Worm (Caenorhabditis elegans) whole organism, young adult: ENCODE results near the gene Y43F4A.1.

ENCODE experiments used
- B0019.2 ChIP-seq: fragments of 200-800 bp; sonication (Bioruptor generic); conservative IDR thresholded peaks from 2 replicates; pipeline ENCODE4 v1.3.6; 2022; ENCODE audit warnings: missing genetic modification reagents, missing genetic modification characterization, missing compliant biosample characterization
- D2030.7 ChIP-seq: fragments of 200-800 bp; sonication (Bioruptor generic); IDR thresholded peaks from 2 replicates; pipeline ENCODE4 v1.3.6; 2022; ENCODE audit warnings: missing genetic modification reagents, missing genetic modification characterization, missing compliant biosample characterization
- F23B12.7 ChIP-seq: sonication (generic microtip); optimal IDR thresholded peaks from 2 replicates; lab custom pipeline; 2017; ENCODE audit warnings: missing genetic modification characterization, mild to moderate bottlenecking, missing compliant biosample characterization, antibody characterized with exemption, moderate library complexity; ENCODE audit not compliant: insufficient read depth
- F57C9.4 ChIP-seq: sonication (generic microtip); optimal IDR thresholded peaks from 2 replicates; lab custom pipeline; 2017; ENCODE audit warnings: mild to moderate bottlenecking, missing genetic modification characterization, missing compliant biosample characterization
- T07F8.4 ChIP-seq: sonication (generic microtip); optimal IDR thresholded peaks from 2 replicates; lab custom pipeline; 2016; ENCODE audit warnings: mild to moderate bottlenecking, missing genetic modification characterization, moderate library complexity, missing compliant biosample characterization
- T26A5.8 ChIP-seq: sonication (generic microtip); optimal IDR thresholded peaks from 2 replicates; lab custom pipeline; 2016; ENCODE audit warnings: missing genetic modification characterization, missing compliant biosample characterization
- Y79H2A.3 ChIP-seq: fragments of 200-800 bp; sonication (Bioruptor generic); conservative IDR thresholded peaks from 2 replicates; pipeline ENCODE4 v1.3.6; 2022; ENCODE audit warnings: missing genetic modification reagents, missing genetic modification characterization, missing compliant biosample characterization
- ZK185.1 ChIP-seq: sonication (generic microtip); optimal IDR thresholded peaks from 2 replicates; lab custom pipeline; 2016; ENCODE audit warnings: mild to moderate bottlenecking, missing genetic modification characterization, missing compliant biosample characterization; ENCODE audit not compliant: poor library complexity, severe bottlenecking
- ama-1 ChIP-seq, 3 experiments: fragments of 150-350 bp in 1 of 3; sonication (generic microtip) in 2 of 3; optimal IDR thresholded peaks; 2 replicates each; lab custom pipeline; 2014 to 2018; ENCODE audit warnings: missing biosample characterization in 2 of 3, missing genetic modification characterization in 2 of 3, missing genetic modification reagents in 2 of 3
- aptf-3 ChIP-seq: fragments of 200-800 bp; sonication (Bioruptor generic); IDR thresholded peaks from 2 replicates; pipeline ENCODE4 v1.3.6; 2022; ENCODE audit warnings: missing genetic modification characterization, missing compliant biosample characterization
- attf-3 ChIP-seq: fragments of 200-800 bp; sonication (Bioruptor generic); conservative IDR thresholded peaks from 2 replicates; pipeline ENCODE4 v1.3.6; 2022; ENCODE audit warnings: missing genetic modification reagents, missing genetic modification characterization, missing compliant biosample characterization
- attf-5 ChIP-seq: fragments of 200-800 bp; sonication (Bioruptor generic); optimal IDR thresholded peaks from 2 replicates; lab custom pipeline; 2018; ENCODE audit warnings: mild to moderate bottlenecking, missing genetic modification characterization, missing compliant biosample characterization
- ccch-3 ChIP-seq: fragments of 200-800 bp; sonication (Bioruptor generic); optimal IDR thresholded peaks from 2 replicates; lab custom pipeline; 2018; ENCODE audit warnings: mild to moderate bottlenecking, missing genetic modification characterization, missing compliant biosample characterization
- ceh-27 ChIP-seq: fragments of 200-800 bp; sonication (Bioruptor generic); optimal IDR thresholded peaks from 2 replicates; lab custom pipeline; 2018; ENCODE audit warnings: mild to moderate bottlenecking, missing genetic modification characterization, moderate library complexity, missing compliant biosample characterization
- ceh-40 ChIP-seq: fragments of 200-800 bp; sonication (Bioruptor generic); IDR thresholded peaks from 2 replicates; pipeline ENCODE4 v1.3.6; 2022; ENCODE audit warnings: missing genetic modification characterization, missing compliant biosample characterization
- ceh-91 ChIP-seq: fragments of 200-800 bp; sonication (Bioruptor generic); IDR thresholded peaks from 2 replicates; pipeline ENCODE4 v1.3.6; 2022; ENCODE audit warnings: missing genetic modification reagents, missing genetic modification characterization, missing compliant biosample characterization
- dpl-1 ChIP-seq: fragments of 150-350 bp; optimal IDR thresholded peaks from 2 replicates; lab custom pipeline; 2014; ENCODE audit warnings: missing biosample characterization, missing genetic modification reagents, missing genetic modification characterization
- efl-1 ChIP-seq: fragments of 150-350 bp; optimal IDR thresholded peaks from 2 replicates; lab custom pipeline; 2014; ENCODE audit warnings: missing biosample characterization, missing genetic modification reagents, missing genetic modification characterization
- ekl-4 ChIP-seq: fragments of 200-800 bp; sonication (Bioruptor generic); IDR thresholded peaks from 2 replicates; pipeline ENCODE4 v1.3.6; 2022; ENCODE audit warnings: missing genetic modification reagents, missing genetic modification characterization, missing compliant biosample characterization
- hlh-26 ChIP-seq: fragments of 200-800 bp; sonication (Bioruptor generic); conservative IDR thresholded peaks from 2 replicates; pipeline ENCODE4 v1.3.6; 2022; ENCODE audit warnings: missing genetic modification reagents, missing genetic modification characterization, missing compliant biosample characterization
- hmg-1.2 ChIP-seq: fragments of 200-800 bp; sonication (Bioruptor generic); IDR thresholded peaks from 2 replicates; pipeline ENCODE4 v1.3.6; 2022; ENCODE audit warnings: missing genetic modification reagents, missing genetic modification characterization, missing compliant biosample characterization
- hmg-20 ChIP-seq: fragments of 200-800 bp; sonication (Bioruptor generic); IDR thresholded peaks from 2 replicates; pipeline ENCODE4 v1.3.6; 2022; ENCODE audit warnings: missing genetic modification reagents, missing genetic modification characterization, missing compliant biosample characterization
- let-526 ChIP-seq: fragments of 200-800 bp; sonication (Bioruptor generic); IDR thresholded peaks from 2 replicates; pipeline ENCODE4 v1.3.6; 2022; ENCODE audit warnings: missing genetic modification reagents, missing genetic modification characterization, missing compliant biosample characterization
- let-607 ChIP-seq, 2 experiments: fragments of 200-800 bp in 1 of 2; sonication (Bioruptor generic) in 1 of 2; sonication (generic microtip) in 1 of 2; optimal IDR thresholded peaks; 2 replicates each; lab custom pipeline; 2016 to 2018; ENCODE audit warnings: mild to moderate bottlenecking in 2 of 2, missing compliant biosample characterization in 2 of 2, missing genetic modification characterization in 2 of 2, moderate library complexity in 2 of 2, missing genotype in 1 of 2
- lin-26 ChIP-seq: fragments of 200-800 bp; sonication (Bioruptor generic); IDR thresholded peaks from 2 replicates; pipeline ENCODE4 v1.3.6; 2022; ENCODE audit warnings: missing genetic modification reagents, missing genetic modification characterization, missing compliant biosample characterization
- lin-35 ChIP-seq, 3 experiments: fragments of 150-350 bp in 2 of 3; sonication (generic microtip) in 1 of 3; optimal IDR thresholded peaks; 2 replicates each; lab custom pipeline; 2014 to 2018; ENCODE audit warnings: missing biosample characterization in 3 of 3, missing genetic modification characterization in 3 of 3, missing genetic modification reagents in 3 of 3
- lin-54 ChIP-seq: fragments of 200-800 bp; sonication (Bioruptor generic); optimal IDR thresholded peaks from 2 replicates; lab custom pipeline; 2018; ENCODE audit warnings: mild to moderate bottlenecking, missing genetic modification characterization, missing compliant biosample characterization
- lsl-1 ChIP-seq: fragments of 200-800 bp; sonication (Bioruptor generic); optimal IDR thresholded peaks from 2 replicates; lab custom pipeline; 2018; ENCODE audit warnings: mild to moderate bottlenecking, missing genetic modification characterization, moderate library complexity, missing compliant biosample characterization
- madf-10 ChIP-seq: sonication (generic microtip); optimal IDR thresholded peaks from 2 replicates; lab custom pipeline; 2016; ENCODE audit warnings: mild to moderate bottlenecking, missing genetic modification characterization, missing compliant biosample characterization
- mxl-1 ChIP-seq: sonication (generic microtip); optimal IDR thresholded peaks from 2 replicates; lab custom pipeline; 2016; ENCODE audit warnings: missing genetic modification characterization, missing compliant biosample characterization
- nfya-1 ChIP-seq: sonication (generic microtip); optimal IDR thresholded peaks from 2 replicates; lab custom pipeline; 2017; ENCODE audit warnings: antibody characterized with exemption, missing compliant biosample characterization, missing genetic modification characterization, borderline replicate concordance; ENCODE audit not compliant: insufficient read depth
- nfya-2 ChIP-seq: fragments of 200-800 bp; sonication (Bioruptor generic); IDR thresholded peaks from 2 replicates; pipeline ENCODE4 v1.3.6; 2022; ENCODE audit warnings: missing genetic modification reagents, missing genetic modification characterization, missing compliant biosample characterization
- nhr-120 ChIP-seq: fragments of 200-800 bp; sonication (Bioruptor generic); IDR thresholded peaks from 2 replicates; pipeline ENCODE4 v1.3.6; 2022; ENCODE audit warnings: missing genetic modification characterization, missing compliant biosample characterization
- nhr-179 ChIP-seq: sonication (generic microtip); optimal IDR thresholded peaks from 2 replicates; lab custom pipeline; 2016; ENCODE audit warnings: mild to moderate bottlenecking, missing genetic modification characterization, missing compliant biosample characterization
- nhr-90 ChIP-seq: sonication (generic microtip); optimal IDR thresholded peaks from 2 replicates; lab custom pipeline; 2016; ENCODE audit warnings: missing genotype, mild to moderate bottlenecking, missing genetic modification characterization, missing compliant biosample characterization
- pha-4 ChIP-seq: fragments of 150-350 bp; sonication (generic microtip); optimal IDR thresholded peaks from 2 replicates; lab custom pipeline; 2014; ENCODE audit warnings: missing biosample characterization, missing genetic modification reagents, missing genetic modification characterization
- sea-2 ChIP-seq: fragments of 200-800 bp; sonication (Bioruptor generic); IDR thresholded peaks from 2 replicates; pipeline ENCODE4 v1.3.6; 2022; ENCODE audit warnings: missing genetic modification characterization, missing compliant biosample characterization
- snpc-3.4 ChIP-seq: sonication (generic microtip); optimal IDR thresholded peaks from 2 replicates; lab custom pipeline; 2017; ENCODE audit warnings: missing genetic modification characterization, mild to moderate bottlenecking, missing compliant biosample characterization, antibody characterized with exemption, moderate library complexity, missing genotype, missing genetic modification reagents
- sptf-2 ChIP-seq: fragments of 200-800 bp; sonication (Bioruptor generic); optimal IDR thresholded peaks from 2 replicates; lab custom pipeline; 2018; ENCODE audit warnings: mild to moderate bottlenecking, missing genetic modification characterization, missing compliant biosample characterization
- tbp1 ChIP-seq: fragments of 200-800 bp; sonication (Bioruptor generic); optimal IDR thresholded peaks from 2 replicates; lab custom pipeline; 2018; ENCODE audit warnings: mild to moderate bottlenecking, missing genetic modification characterization, missing compliant biosample characterization
- tbx-9 ChIP-seq: sonication (generic microtip); optimal IDR thresholded peaks from 2 replicates; lab custom pipeline; 2016; ENCODE audit warnings: borderline replicate concordance, missing genetic modification characterization, inconsistent platforms, missing compliant biosample characterization
- unc-130 ChIP-seq: sonication (generic microtip); optimal IDR thresholded peaks from 2 replicates; lab custom pipeline; 2016; ENCODE audit warnings: missing genetic modification reagents, missing genetic modification characterization, missing compliant biosample characterization
- xnd-1 ChIP-seq: sonication (generic microtip); optimal IDR thresholded peaks from 2 replicates; lab custom pipeline; 2016; ENCODE audit warnings: missing genotype, missing genetic modification reagents, missing genetic modification characterization, missing compliant biosample characterization
- ztf-28 ChIP-seq: fragments of 200-800 bp; sonication (Bioruptor generic); IDR thresholded peaks from 2 replicates; pipeline ENCODE4 v1.3.6; 2022; ENCODE audit warnings: missing genetic modification reagents, missing genetic modification characterization, missing compliant biosample characterization

Y43F4A.1 gene

DNA sequence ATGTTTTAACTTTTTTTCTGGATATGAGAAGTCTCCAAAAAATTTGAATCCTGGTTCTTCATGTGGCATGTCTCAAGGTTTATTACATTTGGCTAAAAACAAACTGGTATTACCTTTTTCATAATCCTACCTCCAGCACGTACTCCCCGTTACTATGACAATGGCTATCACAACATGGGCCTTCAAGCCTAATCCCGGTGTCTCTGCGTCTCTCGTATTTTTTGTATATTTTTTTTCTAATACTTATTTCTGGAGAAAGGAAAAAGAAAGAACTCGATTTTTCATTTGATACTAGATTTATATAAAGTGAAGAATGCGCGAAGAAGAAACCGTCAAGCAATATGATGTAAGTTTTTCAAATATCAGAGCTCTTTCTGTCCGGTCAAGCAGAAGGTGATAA, 23.4 kb downstream of the Y43F4A.1 start, which contains the start of gene anoh-1:
Gene anoh-1 (plus strand): TSS at position 301 of the 400 bp plus-strand sequence.
- TF ChIP-seq mxl-1 (tag; lab: Kevin White, UChicago) (no peak), lsl-1 (GFP tag; lab: Kevin White, UChicago) (no peak), nhr-90 (no peak), ceh-40 (GFP tag; lab: Robert Waterston, UW) (no peak), ceh-91 (no peak), madf-10 (tag; lab: Kevin White, UChicago) (no peak), ccch-3 (no peak), T26A5.8 (tag; lab: Kevin White, UChicago) (no peak)

ce11 chrIII:13254178-13254725, 31.4 kb downstream of the Y43F4A.1 start, which contains the start of gene F56A8.9:
Gene F56A8.9, plus strand, starts transcription at chrIII:13254675.
- TF ChIP-seq aptf-3 (GFP tag; lab: Robert Waterston, UW) (no peak), hmg-1.2 (GFP tag; lab: Robert Waterston, UW) (peak; percentile 42; the same call in 1 of the 2 replicates), D2030.7 (GFP tag; lab: Robert Waterston, UW) (no peak), Y79H2A.3 (GFP tag; lab: Robert Waterston, UW) (no peak), hmg-20 (no peak), let-607 (tag; optimal IDR thresholded peaks at IDR 0.05; lab: Kevin White, UChicago) (peak in 1 of 2 experiments; percentile 73)

DNA sequence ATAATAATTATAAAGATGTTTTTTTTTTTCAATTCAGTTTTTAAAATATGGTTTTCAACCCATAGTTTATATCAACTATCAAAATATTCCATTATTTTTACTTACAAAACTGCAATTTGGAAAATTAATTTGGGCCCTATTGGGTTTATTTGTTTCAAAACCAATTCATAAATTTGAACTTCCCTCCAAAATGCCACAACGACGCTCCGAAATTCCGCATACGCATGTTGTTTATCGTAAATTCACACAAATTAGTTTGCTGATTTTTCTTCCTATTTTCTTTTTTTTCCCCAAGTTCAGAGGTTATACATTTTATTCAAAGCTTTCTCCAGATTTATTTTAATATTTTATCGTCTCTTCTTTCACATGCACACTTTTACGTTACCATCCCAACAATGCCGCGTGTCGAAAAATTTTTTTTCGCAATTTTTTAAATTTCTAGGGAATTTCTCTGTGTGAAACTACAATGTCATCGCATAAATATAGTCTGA, 33.6 kb downstream of the Y43F4A.1 start, which contains the start of gene F56A8.3:
Gene F56A8.3 (plus strand): TSS at position 441 of the 491 bp plus-strand sequence.
- TF ChIP-seq pha-4 (tag; lab: Kevin White, UChicago) (no peak), nhr-120 (no peak), B0019.2 (GFP tag; lab: Robert Waterston, UW) (no peak), nfya-1 (tag; lab: Kevin White, UChicago) (no peak), F57C9.4 (tag; lab: Kevin White, UChicago) (no peak), nhr-179 (tag; lab: Kevin White, UChicago) (no peak), T07F8.4 (tag; lab: Kevin White, UChicago) (no peak), tbp1 (GFP tag; lab: Kevin White, UChicago) (no peak), nfya-2 (GFP tag; lab: Robert Waterston, UW) (no peak), ama-1 (optimal IDR thresholded peaks at IDR 0.05; lab: Kevin White, UChicago) (no peak), ama-1 (GFP tag; optimal IDR thresholded peaks at IDR 0.05; lab: Kevin White, UChicago) (no peak), lin-54 (GFP tag; lab: Kevin White, UChicago) (peak; percentile 91), hmg-20 (no peak), ceh-27 (GFP tag; lab: Kevin White, UChicago) (no peak), ekl-4 (GFP tag; lab: Robert Waterston, UW) (no peak), ZK185.1 (tag; lab: Kevin White, UChicago) (no peak), lin-35 (GFP tag; optimal IDR thresholded peaks at IDR 0.05; lab: Kevin White, UChicago) (peak in 2 of 3 experiments; percentile 57 to 95), mxl-1 (tag; lab: Kevin White, UChicago) (no peak), attf-5 (no peak), attf-3 (GFP tag; lab: Robert Waterston, UW) (peak; percentile 96), let-526 (GFP tag; lab: Robert Waterston, UW) (no peak), snpc-3.4 (tag; lab: Kevin White, UChicago) (peak; percentile 24), ceh-40 (GFP tag; lab: Robert Waterston, UW) (no peak), ztf-28 (no peak), lin-26 (GFP tag; lab: Robert Waterston, UW) (no peak), tbx-9 (tag; lab: Kevin White, UChicago) (no peak), xnd-1 (tag; lab: Kevin White, UChicago) (no peak), sea-2 (GFP tag; lab: Robert Waterston, UW) (no peak), sptf-2 (GFP tag; lab: Kevin White, UChicago) (no peak), hlh-26 (GFP tag; lab: Robert Waterston, UW) (no peak), F23B12.7 (tag; lab: Kevin White, UChicago) (no peak), efl-1 (GFP tag; lab: Kevin White, UChicago) (peak; percentile 84), unc-130 (GFP tag; lab: Kevin White, UChicago) (no peak), dpl-1 (GFP tag; lab: Kevin White, UChicago) (peak; percentile 83)
